Fruit fly (Drosophila melanogaster): ENCODE results near the gene CG43318.

The CG43318 gene

dm6 chr3R:15833332-15833731 lies at the start of gene CG43318:
CG43318 (minus strand) TSS chr3R:15833432.
- no peak for TF ChIP-seq CG17806 (tag; optimal IDR thresholded peaks at IDR 0.05)
- TF ChIP-seq CG12605 (GFP tag; IDR thresholded peaks at IDR 0.05) = no peak
- no peak for TF ChIP-seq EcR (GFP tag; optimal IDR thresholded peaks at IDR 0.05)
- TF ChIP-seq Snoo (tag; optimal IDR thresholded peaks at IDR 0.05) = no peak
- no peak for TF ChIP-seq CG32121 (GFP tag; IDR thresholded peaks at IDR 0.05)
- TF ChIP-seq fd96Ca (GFP tag; IDR thresholded peaks at IDR 0.05) = no peak
- no peak for TF ChIP-seq Pif1A (GFP tag; optimal IDR thresholded peaks at IDR 0.05)
- no peak for TF ChIP-seq Pif1B (GFP tag; optimal IDR thresholded peaks at IDR 0.05)
- TF ChIP-seq CG15710 (tag; optimal IDR thresholded peaks at IDR 0.05) = no peak
- TF ChIP-seq CG4496 (GFP tag; IDR thresholded peaks at IDR 0.05) = no peak
- TF ChIP-seq CG9948 (tag; optimal IDR thresholded peaks at IDR 0.05) = no peak
- TF ChIP-seq gl (tag; optimal IDR thresholded peaks at IDR 0.05) = no peak
- TF ChIP-seq CG13204 (GFP tag; optimal IDR thresholded peaks at IDR 0.05) = no peak
- no peak for TF ChIP-seq Ets98B (GFP tag; IDR thresholded peaks at IDR 0.05)
- TF ChIP-seq rn (GFP tag; IDR thresholded peaks at IDR 0.05) = no peak
- TF ChIP-seq CG10348 (GFP tag; IDR thresholded peaks at IDR 0.05) = no peak
- no peak for TF ChIP-seq CG14655 (GFP tag; optimal IDR thresholded peaks at IDR 0.05)
- TF ChIP-seq CG8301 (tag; optimal IDR thresholded peaks at IDR 0.05) = no peak
- no peak for TF ChIP-seq CG8159 (tag; optimal IDR thresholded peaks at IDR 0.05)

- TF ChIP-seq CG10348 (GFP tag; IDR thresholded peaks at IDR 0.05) (no peak), CG15710 (tag; optimal IDR thresholded peaks at IDR 0.05) (no peak), Pif1A (GFP tag; optimal IDR thresholded peaks at IDR 0.05) (no peak), CG9948 (tag; optimal IDR thresholded peaks at IDR 0.05) (no peak), CG13204 (GFP tag; optimal IDR thresholded peaks at IDR 0.05) (no peak), Ets98B (GFP tag; IDR thresholded peaks at IDR 0.05) (no peak), fd96Ca (GFP tag; IDR thresholded peaks at IDR 0.05) (no peak), D1 (tag; optimal IDR thresholded peaks at IDR 0.05) (no peak), Pif1B (GFP tag; optimal IDR thresholded peaks at IDR 0.05) (no peak), CG17806 (tag; optimal IDR thresholded peaks at IDR 0.05) (no peak), Snoo (tag; optimal IDR thresholded peaks at IDR 0.05) (no peak), gl (tag; optimal IDR thresholded peaks at IDR 0.05) (no peak), CG4496 (GFP tag; IDR thresholded peaks at IDR 0.05) (no peak; the same call in 1 of the 3 replicates), rn (GFP tag; IDR thresholded peaks at IDR 0.05) (no peak)
Measured at dm6 chr3R:15875611-15876010, 42.4 kb upstream of the CG43318 start, which contains the start of gene CG31183. CG31183 (minus strand) TSS chr3R:15875939.

dm6 chr3R:15872829-15873440 lies 39.7 kb upstream of the CG43318 start:
- TF ChIP-seq CG8159 (tag; optimal IDR thresholded peaks at IDR 0.05) (no peak), CG15710 (tag; optimal IDR thresholded peaks at IDR 0.05) (no peak), EcR (GFP tag; optimal IDR thresholded peaks at IDR 0.05) (no peak), CG9948 (tag; optimal IDR thresholded peaks at IDR 0.05) (no peak), D1 (tag; optimal IDR thresholded peaks at IDR 0.05) (no peak), CG32121 (GFP tag; IDR thresholded peaks at IDR 0.05) (no peak)

dm6 chr3R:15859896-15860295 lies 26.7 kb upstream of the CG43318 start, which contains the start of gene CG9632:
CG9632 (plus strand) TSS chr3R:15860196.
- TF ChIP-seq CG32121 (GFP tag; IDR thresholded peaks at IDR 0.05) = no peak
- TF ChIP-seq CG13204 (GFP tag; optimal IDR thresholded peaks at IDR 0.05) = no peak
- no peak for TF ChIP-seq fd96Ca (GFP tag; IDR thresholded peaks at IDR 0.05)
- no peak for TF ChIP-seq D1 (tag; optimal IDR thresholded peaks at IDR 0.05)
- TF ChIP-seq CG9948 (tag; optimal IDR thresholded peaks at IDR 0.05) = no peak
- no peak for TF ChIP-seq CG4496 (GFP tag; IDR thresholded peaks at IDR 0.05)
- no peak for TF ChIP-seq gl (tag; optimal IDR thresholded peaks at IDR 0.05)
- TF ChIP-seq Ets98B (GFP tag; IDR thresholded peaks at IDR 0.05) = no peak

dm6 chr3R:15857189-15857767 lies 24.0 kb upstream of the CG43318 start, which contains the start of gene Hmt-1:
Hmt-1 (minus strand) TSS chr3R:15857470.
- TF ChIP-seq D1 (tag; optimal IDR thresholded peaks at IDR 0.05) = no peak
- TF ChIP-seq rn (GFP tag; IDR thresholded peaks at IDR 0.05) = no peak
- no peak for TF ChIP-seq fd96Ca (GFP tag; IDR thresholded peaks at IDR 0.05)

dm6 chr3R:15853347-15853746 lies 20.1 kb upstream of the CG43318 start, which contains the start of gene cv-d:
cv-d (minus strand) TSS chr3R:15853581.
- peak; percentile 27 for TF ChIP-seq EcR (GFP tag; optimal IDR thresholded peaks at IDR 0.05)
- TF ChIP-seq fd96Ca (GFP tag; IDR thresholded peaks at IDR 0.05) = no peak

dm6 chr3R:15851912-15852311 lies 18.7 kb upstream of the CG43318 start:
- TF ChIP-seq gl (tag; optimal IDR thresholded peaks at IDR 0.05) = no peak
- peak; percentile 70 for TF ChIP-seq EcR (GFP tag; optimal IDR thresholded peaks at IDR 0.05)

Data from whole organism, pupa.